Fruit fly (Drosophila melanogaster) whole organism, adult: ENCODE results near the gene CG31446.

Experiments
- CG11617 ChIP-seq: fragments of 200-800 bp; sonication (Bioruptor generic); optimal IDR thresholded peaks from 2 replicates; lab custom pipeline; 2017; ENCODE audit warnings: mild to moderate bottlenecking, missing biosample characterization, missing genetic modification reagents, missing genetic modification characterization
- CG12768 ChIP-seq: fragments of 200-800 bp; sonication (Bioruptor generic); optimal IDR thresholded peaks from 2 replicates; lab custom pipeline; 2017; ENCODE audit warnings: missing biosample characterization, missing genetic modification characterization, mild to moderate bottlenecking, moderate library complexity, missing genetic modification reagents
- CG14711 ChIP-seq: fragments of 200-800 bp; sonication (Bioruptor generic); optimal IDR thresholded peaks from 2 replicates; lab custom pipeline; 2018; ENCODE audit warnings: missing biosample characterization, mild to moderate bottlenecking, missing genetic modification characterization, moderate library complexity
- CG1620 ChIP-seq: fragments of 200-800 bp; sonication (Bioruptor generic); optimal IDR thresholded peaks from 2 replicates; lab custom pipeline; 2016; ENCODE audit warnings: missing biosample characterization, missing genetic modification characterization
- CG5204 ChIP-seq: fragments of 200-800 bp; sonication (Bioruptor generic); optimal IDR thresholded peaks from 2 replicates; lab custom pipeline; 2016; ENCODE audit warnings: missing biosample characterization, missing genetic modification characterization
- CG7045 ChIP-seq: fragments of 200-800 bp; sonication (Bioruptor generic); optimal IDR thresholded peaks from 2 replicates; lab custom pipeline; 2017; ENCODE audit warnings: missing biosample characterization, mild to moderate bottlenecking, missing genetic modification characterization
- CG7101 ChIP-seq: fragments of 200-800 bp; sonication (Bioruptor generic); optimal IDR thresholded peaks from 2 replicates; lab custom pipeline; 2018; ENCODE audit warnings: missing biosample characterization, mild to moderate bottlenecking, missing genetic modification characterization, moderate library complexity
- Clk ChIP-seq: fragments of 200-800 bp; sonication (Bioruptor generic); optimal IDR thresholded peaks from 2 replicates; lab custom pipeline; 2017; ENCODE audit warnings: missing biosample characterization, missing genetic modification characterization
- Crg-1 ChIP-seq: fragments of 200-800 bp; sonication (Bioruptor generic); optimal IDR thresholded peaks from 2 replicates; lab custom pipeline; 2016; ENCODE audit warnings: missing biosample characterization, missing genetic modification characterization
- Hr96 ChIP-seq: fragments of 200-800 bp; sonication (Bioruptor generic); optimal IDR thresholded peaks from 2 replicates; lab custom pipeline; 2016; ENCODE audit warnings: missing biosample characterization, missing genetic modification characterization
- Mnt ChIP-seq: fragments of 200-800 bp; sonication (Bioruptor generic); optimal IDR thresholded peaks from 2 replicates; lab custom pipeline; 2016; ENCODE audit warnings: missing biosample characterization, mild to moderate bottlenecking, missing genetic modification characterization
- bab1 ChIP-seq: fragments of 200-800 bp; sonication (Bioruptor generic); optimal IDR thresholded peaks from 3 replicates; lab custom pipeline; 2019; ENCODE audit warnings: missing biosample characterization, mild to moderate bottlenecking, missing genetic modification characterization, moderate library complexity
- cic ChIP-seq: fragments of 200-800 bp; sonication (Bioruptor generic); optimal IDR thresholded peaks from 2 replicates; lab custom pipeline; 2017; ENCODE audit warnings: missing biosample characterization, mild to moderate bottlenecking, missing genetic modification characterization, moderate library complexity
- cnc ChIP-seq, 2 experiments: fragments of >200 bp; optimal IDR thresholded peaks; 2 replicates each; lab custom pipeline; 2017
- kay ChIP-seq: fragments of 200-800 bp; sonication (Bioruptor generic); peaks from one replicate; lab custom pipeline; 2016; ENCODE audit warnings: missing biosample characterization, missing genetic modification characterization, borderline replicate concordance
- ovo ChIP-seq: fragments of 200-800 bp; sonication (Bioruptor generic); optimal IDR thresholded peaks from 2 replicates; lab custom pipeline; 2016; ENCODE audit warnings: missing biosample characterization, missing genetic modification characterization
- pad ChIP-seq: fragments of 200-800 bp; sonication (Bioruptor generic); optimal IDR thresholded peaks from 3 replicates; lab custom pipeline; 2017; ENCODE audit warnings: missing biosample characterization, missing genetic modification characterization, mild to moderate bottlenecking, moderate library complexity, missing genetic modification reagents
- tj ChIP-seq: fragments of 200-800 bp; sonication (Bioruptor generic); optimal IDR thresholded peaks from 3 replicates; lab custom pipeline; 2017; ENCODE audit warnings: missing biosample characterization, mild to moderate bottlenecking, missing genetic modification characterization, moderate library complexity
- toe ChIP-seq: fragments of 200-800 bp; sonication (Bioruptor generic); optimal IDR thresholded peaks from 2 replicates; lab custom pipeline; 2016; ENCODE audit warnings: missing biosample characterization, missing genetic modification characterization

Gene CG31446

dm6 chr3R:15716485-15716884, 23.6 kb downstream of the CG31446 start, which contains the start of gene CG31294:
Gene CG31294 (minus strand): TSS chr3R:15716585.
- TF ChIP-seq kay, result no peak
- no peak for TF ChIP-seq CG5204 (GFP tag; lab: Kevin White, UChicago)
- TF ChIP-seq CG14711 (tag; lab: Kevin White, UChicago), result no peak
- TF ChIP-seq CG7045 (GFP tag; lab: Kevin White, UChicago), result no peak
- no peak for TF ChIP-seq bab1
- no peak for TF ChIP-seq cnc (optimal IDR thresholded peaks at IDR 0.05; lab: Kevin White, UChicago)
- no peak for TF ChIP-seq Clk (GFP tag; lab: Kevin White, UChicago)
- TF ChIP-seq CG1620 (GFP tag; lab: Kevin White, UChicago), result no peak
- TF ChIP-seq ovo, result no peak
- TF ChIP-seq pad (GFP tag; lab: Kevin White, UChicago), result no peak
- no peak for TF ChIP-seq Hr96

- no peak for TF ChIP-seq cic
- TF ChIP-seq Crg-1 (GFP tag; lab: Kevin White, UChicago), result no peak
- TF ChIP-seq bab1, result no peak
- no peak for TF ChIP-seq cnc (optimal IDR thresholded peaks at IDR 0.05; lab: Kevin White, UChicago)
- TF ChIP-seq CG14711 (tag; lab: Kevin White, UChicago), result no peak
- TF ChIP-seq Clk (GFP tag; lab: Kevin White, UChicago), result no peak
- TF ChIP-seq CG5204 (GFP tag; lab: Kevin White, UChicago), result no peak
- no peak for TF ChIP-seq CG11617 (GFP tag; lab: Kevin White, UChicago)
- no peak for TF ChIP-seq CG1620 (GFP tag; lab: Kevin White, UChicago)
- no peak for TF ChIP-seq kay
- TF ChIP-seq Hr96, result no peak
- TF ChIP-seq CG12768 (GFP tag; lab: Kevin White, UChicago), result no peak
- no peak for TF ChIP-seq CG7101 (tag; lab: Kevin White, UChicago)
- no peak for TF ChIP-seq CG7045 (GFP tag; lab: Kevin White, UChicago)
- TF ChIP-seq ovo, result no peak
- no peak for TF ChIP-seq Mnt (GFP tag; lab: Kevin White, UChicago)
- TF ChIP-seq toe (GFP tag; lab: Kevin White, UChicago), result no peak
These were observed 37.7 kb downstream of the CG31446 start for dm6 chr3R:15730629-15731028.

dm6 chr3R:15731446-15731845, 38.6 kb downstream of the CG31446 start, which contains the start of gene CG34274:
Gene CG34274 (plus strand): TSS chr3R:15731746.
- no peak for TF ChIP-seq Clk (GFP tag; lab: Kevin White, UChicago)
- no peak for TF ChIP-seq CG11617 (GFP tag; lab: Kevin White, UChicago)
- no peak for TF ChIP-seq CG1620 (GFP tag; lab: Kevin White, UChicago)
- TF ChIP-seq tj, result no peak
- TF ChIP-seq Crg-1 (GFP tag; lab: Kevin White, UChicago), result no peak
- TF ChIP-seq toe (GFP tag; lab: Kevin White, UChicago), result no peak
- no peak for TF ChIP-seq ovo
- no peak for TF ChIP-seq bab1
- no peak for TF ChIP-seq CG7045 (GFP tag; lab: Kevin White, UChicago)
- no peak for TF ChIP-seq cnc (optimal IDR thresholded peaks at IDR 0.05; lab: Kevin White, UChicago)
- no peak for TF ChIP-seq CG5204 (GFP tag; lab: Kevin White, UChicago)
- TF ChIP-seq CG12768 (GFP tag; lab: Kevin White, UChicago), result no peak
